Fruit fly (Drosophila melanogaster) whole organism, adult: ENCODE results near the gene CG12320.

Experiments
- CG11617 ChIP-seq: fragments of 200-800 bp; sonication (Bioruptor generic); optimal IDR thresholded peaks from 2 replicates; lab custom pipeline; 2017; ENCODE audit warnings: mild to moderate bottlenecking, missing biosample characterization, missing genetic modification reagents, missing genetic modification characterization
- CG12768 ChIP-seq: fragments of 200-800 bp; sonication (Bioruptor generic); optimal IDR thresholded peaks from 2 replicates; lab custom pipeline; 2017; ENCODE audit warnings: missing biosample characterization, missing genetic modification characterization, mild to moderate bottlenecking, moderate library complexity, missing genetic modification reagents
- CG14711 ChIP-seq: fragments of 200-800 bp; sonication (Bioruptor generic); optimal IDR thresholded peaks from 2 replicates; lab custom pipeline; 2018; ENCODE audit warnings: missing biosample characterization, mild to moderate bottlenecking, missing genetic modification characterization, moderate library complexity
- CG1620 ChIP-seq: fragments of 200-800 bp; sonication (Bioruptor generic); optimal IDR thresholded peaks from 2 replicates; lab custom pipeline; 2016; ENCODE audit warnings: missing biosample characterization, missing genetic modification characterization
- CG33017 ChIP-seq: fragments of 200-800 bp; sonication (Bioruptor generic); optimal IDR thresholded peaks from 2 replicates; lab custom pipeline; 2018; ENCODE audit warnings: missing biosample characterization, mild to moderate bottlenecking, missing genetic modification characterization, moderate library complexity
- CG5204 ChIP-seq: fragments of 200-800 bp; sonication (Bioruptor generic); optimal IDR thresholded peaks from 2 replicates; lab custom pipeline; 2016; ENCODE audit warnings: missing biosample characterization, missing genetic modification characterization
- CG7045 ChIP-seq: fragments of 200-800 bp; sonication (Bioruptor generic); optimal IDR thresholded peaks from 2 replicates; lab custom pipeline; 2017; ENCODE audit warnings: missing biosample characterization, mild to moderate bottlenecking, missing genetic modification characterization
- CG7101 ChIP-seq: fragments of 200-800 bp; sonication (Bioruptor generic); optimal IDR thresholded peaks from 2 replicates; lab custom pipeline; 2018; ENCODE audit warnings: missing biosample characterization, mild to moderate bottlenecking, missing genetic modification characterization, moderate library complexity
- Clk ChIP-seq: fragments of 200-800 bp; sonication (Bioruptor generic); optimal IDR thresholded peaks from 2 replicates; lab custom pipeline; 2017; ENCODE audit warnings: missing biosample characterization, missing genetic modification characterization
- Crg-1 ChIP-seq: fragments of 200-800 bp; sonication (Bioruptor generic); optimal IDR thresholded peaks from 2 replicates; lab custom pipeline; 2016; ENCODE audit warnings: missing biosample characterization, missing genetic modification characterization
- Hr96 ChIP-seq: fragments of 200-800 bp; sonication (Bioruptor generic); optimal IDR thresholded peaks from 2 replicates; lab custom pipeline; 2016; ENCODE audit warnings: missing biosample characterization, missing genetic modification characterization
- Mnt ChIP-seq: fragments of 200-800 bp; sonication (Bioruptor generic); optimal IDR thresholded peaks from 2 replicates; lab custom pipeline; 2016; ENCODE audit warnings: missing biosample characterization, mild to moderate bottlenecking, missing genetic modification characterization
- bab1 ChIP-seq: fragments of 200-800 bp; sonication (Bioruptor generic); optimal IDR thresholded peaks from 3 replicates; lab custom pipeline; 2019; ENCODE audit warnings: missing biosample characterization, mild to moderate bottlenecking, missing genetic modification characterization, moderate library complexity
- cic ChIP-seq: fragments of 200-800 bp; sonication (Bioruptor generic); optimal IDR thresholded peaks from 2 replicates; lab custom pipeline; 2017; ENCODE audit warnings: missing biosample characterization, mild to moderate bottlenecking, missing genetic modification characterization, moderate library complexity
- cnc ChIP-seq, 2 experiments: fragments of >200 bp; optimal IDR thresholded peaks; 2 replicates each; lab custom pipeline; 2017
- kay ChIP-seq: fragments of 200-800 bp; sonication (Bioruptor generic); peaks from one replicate; lab custom pipeline; 2016; ENCODE audit warnings: missing biosample characterization, missing genetic modification characterization, borderline replicate concordance
- ovo ChIP-seq: fragments of 200-800 bp; sonication (Bioruptor generic); optimal IDR thresholded peaks from 2 replicates; lab custom pipeline; 2016; ENCODE audit warnings: missing biosample characterization, missing genetic modification characterization
- pad ChIP-seq: fragments of 200-800 bp; sonication (Bioruptor generic); optimal IDR thresholded peaks from 3 replicates; lab custom pipeline; 2017; ENCODE audit warnings: missing biosample characterization, missing genetic modification characterization, mild to moderate bottlenecking, moderate library complexity, missing genetic modification reagents
- tj ChIP-seq: fragments of 200-800 bp; sonication (Bioruptor generic); optimal IDR thresholded peaks from 3 replicates; lab custom pipeline; 2017; ENCODE audit warnings: missing biosample characterization, mild to moderate bottlenecking, missing genetic modification characterization, moderate library complexity
- toe ChIP-seq: fragments of 200-800 bp; sonication (Bioruptor generic); optimal IDR thresholded peaks from 2 replicates; lab custom pipeline; 2016; ENCODE audit warnings: missing biosample characterization, missing genetic modification characterization

The CG12320 gene

DNA sequence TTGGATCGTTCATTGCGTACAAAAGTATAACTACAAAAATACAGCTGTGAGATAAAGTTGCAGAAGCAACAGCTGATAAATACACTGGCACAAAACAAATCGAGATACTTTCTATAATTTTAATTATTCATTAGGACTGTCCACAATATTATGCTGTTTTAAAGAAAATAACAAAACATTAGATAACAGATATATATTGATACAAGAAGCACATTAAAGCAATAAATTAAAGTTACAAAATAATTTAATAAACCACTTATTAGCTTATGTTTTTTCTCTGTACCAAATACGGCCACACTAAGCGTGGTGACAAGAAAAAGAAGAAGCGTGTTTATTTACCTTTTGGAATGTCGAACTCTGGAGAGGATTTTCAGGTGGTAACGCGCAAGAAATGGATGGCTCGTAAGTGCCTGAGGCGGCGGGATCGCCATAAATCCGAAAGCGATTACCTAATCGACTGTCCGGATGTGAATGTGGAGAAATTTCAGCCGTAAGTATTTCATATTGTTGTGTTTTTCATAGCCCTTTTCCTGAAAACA lies 32.3 kb downstream of the CG12320 start, which contains the start of the genes CG7988 and CG7183:
CG7988 (plus strand) TSS at position 316 of the 539 bp plus-strand sequence.
CG7183 (minus strand) TSS at position 489 of the 539 bp plus-strand sequence.
- TF ChIP-seq toe (GFP tag; lab: Kevin White, UChicago) (peak; percentile 96), pad (GFP tag; lab: Kevin White, UChicago) (peak; percentile 82), Clk (GFP tag; lab: Kevin White, UChicago) (peak; percentile 85), CG11617 (GFP tag; lab: Kevin White, UChicago) (peak; percentile 97), Mnt (GFP tag; lab: Kevin White, UChicago) (peak; percentile 88), CG7045 (GFP tag; lab: Kevin White, UChicago) (peak; percentile 95), ovo (peak; percentile 51), cnc (optimal IDR thresholded peaks at IDR 0.05; lab: Kevin White, UChicago) (no peak), CG5204 (GFP tag; lab: Kevin White, UChicago) (no peak), Hr96 (GFP tag; lab: Kevin White, UChicago) (peak; percentile 94), Crg-1 (GFP tag; lab: Kevin White, UChicago) (peak; percentile 93), tj (GFP tag; lab: Kevin White, UChicago) (peak; percentile 81), CG14711 (tag; lab: Kevin White, UChicago) (peak; percentile 96), CG33017 (tag; lab: Kevin White, UChicago) (peak; percentile 98), CG7101 (tag; lab: Kevin White, UChicago) (peak; percentile 98), bab1 (peak; percentile 98), kay (GFP tag; lab: Kevin White, UChicago) (no peak), cic (GFP tag; lab: Kevin White, UChicago) (peak; percentile 71), CG1620 (peak; percentile 95), CG12768 (GFP tag; lab: Kevin White, UChicago) (peak; percentile 93)

DNA sequence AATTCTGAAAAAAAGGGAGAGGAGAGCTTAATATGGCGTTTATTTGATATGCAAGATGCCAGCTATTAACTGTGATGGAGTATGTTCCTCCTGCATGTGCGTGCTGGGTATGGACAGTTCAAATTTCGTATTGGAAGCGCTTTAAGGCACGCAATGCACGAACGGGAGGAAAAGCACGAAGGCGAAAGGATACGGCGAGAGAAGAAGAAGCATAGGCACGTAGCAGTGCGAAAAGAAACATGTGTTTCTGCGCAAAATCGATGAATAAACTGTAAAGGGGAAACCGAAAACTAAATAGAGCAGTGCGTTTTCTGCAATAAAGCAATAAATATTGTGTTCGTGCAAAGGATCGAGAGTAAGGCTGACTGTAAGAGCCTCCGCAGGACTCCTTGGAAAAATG lies 36.6 kb downstream of the CG12320 start, which contains the start of gene CG14314:
CG14314 (plus strand) TSS at position 243 of the 400 bp plus-strand sequence.
- no peak for TF ChIP-seq Clk (GFP tag; lab: Kevin White, UChicago)
- no peak for TF ChIP-seq CG11617 (GFP tag; lab: Kevin White, UChicago)
- no peak for TF ChIP-seq tj (GFP tag; lab: Kevin White, UChicago)
- no peak for TF ChIP-seq toe (GFP tag; lab: Kevin White, UChicago)
- no peak for TF ChIP-seq kay (GFP tag; lab: Kevin White, UChicago)
- no peak for TF ChIP-seq CG7045 (GFP tag; lab: Kevin White, UChicago)
- TF ChIP-seq cic (GFP tag; lab: Kevin White, UChicago): no peak
- TF ChIP-seq CG5204 (GFP tag; lab: Kevin White, UChicago): no peak
- TF ChIP-seq Mnt (GFP tag; lab: Kevin White, UChicago): no peak
- TF ChIP-seq CG1620: no peak
- TF ChIP-seq ovo: no peak
- no peak for TF ChIP-seq cnc (optimal IDR thresholded peaks at IDR 0.05; lab: Kevin White, UChicago)
- no peak for TF ChIP-seq pad (GFP tag; lab: Kevin White, UChicago)
- TF ChIP-seq CG14711 (tag; lab: Kevin White, UChicago): no peak
- no peak for TF ChIP-seq CG7101 (tag; lab: Kevin White, UChicago)
- no peak for TF ChIP-seq CG12768 (GFP tag; lab: Kevin White, UChicago)
- no peak for TF ChIP-seq bab1
- TF ChIP-seq Hr96 (GFP tag; lab: Kevin White, UChicago): no peak
- TF ChIP-seq CG33017 (tag; lab: Kevin White, UChicago): no peak

DNA sequence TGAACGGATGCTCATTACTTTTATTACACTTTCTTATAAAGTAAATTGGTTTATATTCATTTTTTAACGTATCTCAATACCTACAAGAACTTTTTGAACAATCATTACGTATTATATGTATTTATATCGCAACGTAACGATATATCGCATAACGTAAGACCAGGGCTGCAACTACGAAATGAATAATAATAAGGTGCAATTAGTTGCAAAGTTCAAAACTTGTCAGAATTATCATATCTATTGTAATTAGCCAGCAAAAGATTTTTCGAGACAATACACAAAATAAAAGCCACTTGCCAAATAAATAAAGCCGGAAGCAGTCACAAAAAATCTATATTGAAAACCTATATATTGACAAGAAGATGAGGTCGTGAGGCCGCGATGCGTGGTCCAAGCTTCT lies 37.2 kb downstream of the CG12320 start:
- TF ChIP-seq bab1 (peak; percentile 52), kay (GFP tag; lab: Kevin White, UChicago) (no peak), CG7101 (tag; lab: Kevin White, UChicago) (peak; percentile 10), tj (GFP tag; lab: Kevin White, UChicago) (no peak), cic (GFP tag; lab: Kevin White, UChicago) (no peak), CG1620 (no peak), CG12768 (GFP tag; lab: Kevin White, UChicago) (peak; percentile 35), Mnt (GFP tag; lab: Kevin White, UChicago) (peak; percentile 29), CG7045 (GFP tag; lab: Kevin White, UChicago) (no peak), CG33017 (tag; lab: Kevin White, UChicago) (peak; percentile 32), CG11617 (GFP tag; lab: Kevin White, UChicago) (peak; percentile 22), CG14711 (tag; lab: Kevin White, UChicago) (peak; percentile 22), toe (GFP tag; lab: Kevin White, UChicago) (peak; percentile 69), CG5204 (GFP tag; lab: Kevin White, UChicago) (peak; percentile 31), Hr96 (GFP tag; lab: Kevin White, UChicago) (peak; percentile 55)

DNA sequence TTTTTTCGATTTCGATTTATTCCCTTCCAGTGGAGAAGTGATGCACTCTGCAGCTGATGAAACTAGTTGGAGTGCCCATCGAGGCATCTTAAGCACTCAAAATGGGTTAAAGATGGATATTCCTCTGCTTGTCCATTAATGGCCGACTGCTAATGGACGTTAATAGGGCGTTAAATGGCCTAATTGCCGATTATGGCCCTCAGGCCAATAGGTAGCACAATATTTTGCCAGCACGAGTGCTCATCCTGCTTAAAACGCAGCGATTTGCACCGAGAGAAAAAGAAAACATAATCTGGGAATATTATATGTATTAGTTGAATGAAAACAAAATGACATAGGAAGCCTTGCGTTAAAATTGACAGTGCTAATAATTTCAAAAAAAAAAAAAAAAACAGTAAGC lies 44.1 kb downstream of the CG12320 start, which contains the start of gene CG44158:
CG44158 (plus strand) TSS at position 301 of the 400 bp plus-strand sequence.
- TF ChIP-seq CG14711 (tag; lab: Kevin White, UChicago): no peak
- TF ChIP-seq cic (GFP tag; lab: Kevin White, UChicago): no peak
- no peak for TF ChIP-seq CG7045 (GFP tag; lab: Kevin White, UChicago)
- no peak for TF ChIP-seq CG12768 (GFP tag; lab: Kevin White, UChicago)
- no peak for TF ChIP-seq CG1620
- no peak for TF ChIP-seq Hr96 (GFP tag; lab: Kevin White, UChicago)
- no peak for TF ChIP-seq CG33017 (tag; lab: Kevin White, UChicago)
